Fruit fly (Drosophila melanogaster) whole organism, embryonic: ENCODE measurements around the gene Idgf3.

Source experiments
- B-H2 ChIP-seq: fragments of 200-800 bp; sonication (Bioruptor generic); optimal IDR thresholded peaks from 2 replicates; lab custom pipeline; 2018; ENCODE audit warnings: missing biosample characterization, mild to moderate bottlenecking, missing genetic modification characterization
- CG10147 ChIP-seq: fragments of 200-800 bp; sonication (Bioruptor generic); optimal IDR thresholded peaks from 2 replicates; lab custom pipeline; 2019; ENCODE audit warnings: missing biosample characterization, mild to moderate bottlenecking, missing genetic modification characterization, moderate library complexity
- CG10959 ChIP-seq: fragments of 200-800 bp; sonication (Bioruptor generic); IDR thresholded peaks from 2 replicates; pipeline ENCODE4 v1.3.6; 2022; ENCODE audit warnings: missing biosample characterization, missing genetic modification characterization
- CG11456 ChIP-seq: fragments of 200-800 bp; sonication (Bioruptor generic); IDR thresholded peaks from 3 replicates; pipeline ENCODE4 v1.3.6; 2022; ENCODE audit warnings: missing biosample characterization, missing genetic modification characterization
- CG12071 ChIP-seq: fragments of 200-800 bp; sonication (Bioruptor generic); optimal IDR thresholded peaks from 3 replicates; lab custom pipeline; 2018; ENCODE audit warnings: missing biosample characterization, mild to moderate bottlenecking, missing genetic modification characterization
- CG14441 ChIP-seq: fragments of 200-800 bp; sonication (Bioruptor generic); IDR thresholded peaks from 2 replicates; pipeline ENCODE4 v1.3.6; 2022; ENCODE audit warnings: missing biosample characterization, missing genetic modification characterization
- CG15696 ChIP-seq: fragments of 200-800 bp; sonication (Bioruptor generic); optimal IDR thresholded peaks from 2 replicates; lab custom pipeline; 2019; ENCODE audit warnings: missing biosample characterization, mild to moderate bottlenecking, missing genetic modification characterization, moderate library complexity
- CG16779 ChIP-seq: fragments of 200-800 bp; sonication (Bioruptor generic); IDR thresholded peaks from 2 replicates; pipeline ENCODE4 v1.3.6; 2022; ENCODE audit warnings: missing biosample characterization, missing genetic modification characterization
- CG2875 ChIP-seq: fragments of 200-800 bp; sonication (Bioruptor generic); optimal IDR thresholded peaks from 2 replicates; lab custom pipeline; 2017; ENCODE audit warnings: missing biosample characterization, mild to moderate bottlenecking, missing genetic modification characterization, missing genetic modification reagents
- CG31365 ChIP-seq: fragments of 200-800 bp; sonication (Bioruptor generic); optimal IDR thresholded peaks from 2 replicates; lab custom pipeline; 2018; ENCODE audit warnings: missing biosample characterization, mild to moderate bottlenecking, missing genetic modification characterization
- CG3163 ChIP-seq: fragments of 200-800 bp; sonication (Bioruptor generic); optimal IDR thresholded peaks from 3 replicates; lab custom pipeline; 2016; ENCODE audit warnings: missing biosample characterization, missing genetic modification characterization
- CG4404 ChIP-seq: fragments of 200-800 bp; sonication (Bioruptor generic); IDR thresholded peaks from 2 replicates; pipeline ENCODE4 v1.3.6; 2022; ENCODE audit warnings: missing biosample characterization, missing genetic modification characterization
- CG4617 ChIP-seq: fragments of 200-800 bp; sonication (Bioruptor generic); optimal IDR thresholded peaks from 3 replicates; lab custom pipeline; 2016; ENCODE audit warnings: missing biosample characterization, missing genetic modification characterization, borderline replicate concordance
- CG4854 ChIP-seq: fragments of 200-800 bp; sonication (Bioruptor generic); optimal IDR thresholded peaks from 2 replicates; lab custom pipeline; 2016; ENCODE audit warnings: missing biosample characterization, missing genetic modification characterization, inconsistent platforms
- CG6791 ChIP-seq: fragments of 200-800 bp; sonication (Bioruptor generic); IDR thresholded peaks from 3 replicates; pipeline ENCODE4 v1.3.6; 2022; ENCODE audit warnings: missing biosample characterization, missing genetic modification characterization; ENCODE audit not compliant: partially characterized antibody
- CG8388 ChIP-seq: fragments of 200-800 bp; sonication (Bioruptor generic); optimal IDR thresholded peaks from 2 replicates; lab custom pipeline; 2019; ENCODE audit warnings: missing biosample characterization, mild to moderate bottlenecking, missing genetic modification characterization, moderate library complexity
- CG9932 ChIP-seq: fragments of 200-800 bp; sonication (Bioruptor generic); IDR thresholded peaks from 2 replicates; pipeline ENCODE4 v1.3.6; 2022; ENCODE audit warnings: missing biosample characterization, missing genetic modification characterization
- D19A ChIP-seq: fragments of 200-800 bp; optimal IDR thresholded peaks from 3 replicates; lab custom pipeline; 2019; ENCODE audit warnings: missing biosample characterization, mild to moderate bottlenecking, missing genetic modification characterization, moderate library complexity
- D19B ChIP-seq: fragments of 200-800 bp; sonication (Bioruptor generic); optimal IDR thresholded peaks from 2 replicates; lab custom pipeline; 2017; ENCODE audit warnings: missing biosample characterization, mild to moderate bottlenecking, missing genetic modification characterization
- Doc3 ChIP-seq: fragments of 200-800 bp; sonication (Bioruptor generic); IDR thresholded peaks from 3 replicates; pipeline ENCODE4 v1.3.6; 2022; ENCODE audit warnings: missing biosample characterization, missing genetic modification characterization; ENCODE audit not compliant: partially characterized antibody
- Drgx ChIP-seq: fragments of 200-800 bp; sonication (Bioruptor generic); IDR thresholded peaks from 2 replicates; pipeline ENCODE4 v1.3.6; 2022; ENCODE audit warnings: missing biosample characterization, missing genetic modification characterization
- Fer2 ChIP-seq: fragments of 200-800 bp; sonication (Bioruptor generic); optimal IDR thresholded peaks from 2 replicates; lab custom pipeline; 2018; ENCODE audit warnings: missing biosample characterization, mild to moderate bottlenecking, missing genetic modification characterization, moderate library complexity
- HLH54F ChIP-seq: fragments of 200-800 bp; sonication (Bioruptor generic); optimal IDR thresholded peaks from 3 replicates; lab custom pipeline; 2016; ENCODE audit warnings: missing biosample characterization, missing genetic modification characterization
- Lim3 ChIP-seq: fragments of 200-800 bp; sonication (Bioruptor generic); IDR thresholded peaks from 2 replicates; pipeline ENCODE4 v1.3.6; 2022; ENCODE audit warnings: missing biosample characterization, missing genetic modification characterization
- Med ChIP-seq: fragments of 200-800 bp; sonication (Bioruptor generic); peaks from one replicate; lab custom pipeline; 2016; ENCODE audit warnings: missing biosample characterization, missing genetic modification characterization, mild to moderate bottlenecking, inconsistent platforms, moderate library complexity
- Meics ChIP-seq: fragments of 200-800 bp; sonication (Bioruptor generic); optimal IDR thresholded peaks from 2 replicates; lab custom pipeline; 2017; ENCODE audit warnings: missing biosample characterization, mild to moderate bottlenecking, missing genetic modification characterization
- Myb ChIP-seq: fragments of 200-800 bp; sonication (Bioruptor generic); optimal IDR thresholded peaks from 2 replicates; lab custom pipeline; 2016; ENCODE audit warnings: missing biosample characterization, missing genetic modification characterization
- Opbp ChIP-seq: fragments of 200-800 bp; sonication (Bioruptor generic); IDR thresholded peaks from 3 replicates; pipeline ENCODE4 v1.3.6; 2022; ENCODE audit warnings: missing biosample characterization, missing genetic modification characterization; ENCODE audit not compliant: partially characterized antibody
- Sin3A ChIP-seq: fragments of >200 bp; optimal IDR thresholded peaks from 2 replicates; lab custom pipeline; 2018
- Trl ChIP-seq, 3 experiments: fragments of >200 bp in 2 of 3; fragments of 200-800 bp in 1 of 3; sonication (Bioruptor generic) in 1 of 3; optimal IDR thresholded peaks; 2 replicates in 1 of 3; 3 replicates in 2 of 3; lab custom pipeline; 2016 to 2017; ENCODE audit warnings: missing biosample characterization in 1 of 3, missing genetic modification characterization in 1 of 3
- Xbp1 ChIP-seq: fragments of 200-800 bp; sonication (Bioruptor generic); optimal IDR thresholded peaks from 3 replicates; lab custom pipeline; 2016; ENCODE audit warnings: missing biosample characterization, mild to moderate bottlenecking, missing genetic modification characterization
- ac ChIP-seq: fragments of 200-800 bp; sonication (Bioruptor generic); optimal IDR thresholded peaks from 3 replicates; lab custom pipeline; 2017; ENCODE audit warnings: missing biosample characterization, mild to moderate bottlenecking, missing genetic modification characterization
- bigmax ChIP-seq: fragments of 200-800 bp; sonication (Bioruptor generic); optimal IDR thresholded peaks from 2 replicates; lab custom pipeline; 2018; ENCODE audit warnings: missing biosample characterization, mild to moderate bottlenecking, missing genetic modification characterization
- bowl ChIP-seq: fragments of 200-800 bp; sonication (Bioruptor generic); IDR thresholded peaks from 2 replicates; pipeline ENCODE4 v1.3.6; 2022; ENCODE audit warnings: missing biosample characterization, missing genetic modification characterization
- btn ChIP-seq: fragments of 200-800 bp; sonication (Bioruptor generic); optimal IDR thresholded peaks from 2 replicates; lab custom pipeline; 2016; ENCODE audit warnings: missing biosample characterization, missing genetic modification characterization
- chm ChIP-seq: fragments of 200-800 bp; sonication (Bioruptor generic); IDR thresholded peaks from 2 replicates; pipeline ENCODE4 v1.3.6; 2022; ENCODE audit warnings: missing biosample characterization, missing genetic modification characterization
- da ChIP-seq: fragments of 200-800 bp; sonication (Bioruptor generic); optimal IDR thresholded peaks from 2 replicates; lab custom pipeline; 2016; ENCODE audit warnings: missing biosample characterization, missing genetic modification characterization
- eyg ChIP-seq: fragments of 200-800 bp; sonication (Bioruptor generic); optimal IDR thresholded peaks from 3 replicates; lab custom pipeline; 2016; ENCODE audit warnings: missing biosample characterization, missing genetic modification characterization
- fd102C ChIP-seq: fragments of 200-800 bp; sonication (Bioruptor generic); optimal IDR thresholded peaks from 2 replicates; lab custom pipeline; 2018; ENCODE audit warnings: missing biosample characterization, mild to moderate bottlenecking, missing genetic modification characterization, moderate library complexity
- grn ChIP-seq: fragments of 200-800 bp; sonication (Bioruptor generic); optimal IDR thresholded peaks from 3 replicates; lab custom pipeline; 2017; ENCODE audit warnings: missing biosample characterization, missing genetic modification characterization
- mirr ChIP-seq: fragments of 200-800 bp; sonication (Bioruptor generic); optimal IDR thresholded peaks from 3 replicates; lab custom pipeline; 2018; ENCODE audit warnings: missing biosample characterization, mild to moderate bottlenecking, missing genetic modification characterization
- nerfin-2 ChIP-seq: fragments of 200-800 bp; sonication (Bioruptor generic); IDR thresholded peaks from 2 replicates; pipeline ENCODE4 v1.3.6; 2022; ENCODE audit warnings: missing biosample characterization, missing genetic modification characterization; ENCODE audit not compliant: partially characterized antibody
- org-1 ChIP-seq: fragments of 200-800 bp; sonication (Bioruptor generic); optimal IDR thresholded peaks from 2 replicates; lab custom pipeline; 2017; ENCODE audit warnings: missing biosample characterization, missing genetic modification characterization
- peb ChIP-seq: fragments of 200-800 bp; sonication (Bioruptor generic); IDR thresholded peaks from 2 replicates; pipeline ENCODE4 v1.3.6; 2022; ENCODE audit warnings: missing biosample characterization, missing genetic modification characterization
- salm ChIP-seq: fragments of 200-800 bp; sonication (Bioruptor generic); optimal IDR thresholded peaks from 2 replicates; lab custom pipeline; 2018; ENCODE audit warnings: missing biosample characterization, mild to moderate bottlenecking, missing genetic modification characterization
- tgo ChIP-seq: fragments of 200-800 bp; sonication (Bioruptor generic); IDR thresholded peaks from 3 replicates; pipeline ENCODE4 v1.3.6; 2022; ENCODE audit warnings: missing biosample characterization, missing genetic modification characterization
- wek ChIP-seq: fragments of 200-800 bp; sonication (Bioruptor generic); optimal IDR thresholded peaks from 3 replicates; lab custom pipeline; 2018; ENCODE audit warnings: missing biosample characterization, mild to moderate bottlenecking, missing genetic modification characterization, moderate library complexity

Idgf3 gene

DNA sequence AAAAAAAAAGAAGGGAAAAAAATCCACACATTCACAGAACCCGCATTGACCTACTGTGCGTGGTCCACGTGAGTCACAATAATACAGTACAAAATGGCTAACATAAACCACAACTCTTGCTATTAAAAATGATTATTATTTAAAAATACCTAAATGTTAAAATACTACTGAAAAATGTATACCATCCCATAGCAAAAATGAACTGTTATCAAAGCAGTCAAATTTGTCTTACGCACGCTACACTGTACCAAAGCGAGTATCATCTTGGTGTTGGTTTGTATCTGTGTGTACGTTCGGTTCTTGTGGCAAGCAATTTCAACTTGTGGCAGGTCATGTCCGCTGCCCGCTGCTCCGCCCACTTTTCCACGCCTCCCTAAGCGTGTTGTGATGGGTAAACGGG lies 49.8 kb downstream of the Idgf3 start (continued):
- peak; percentile 94 for TF ChIP-seq Med (GFP tag; lab: Kevin White, UChicago)
- TF ChIP-seq bigmax (GFP tag; lab: Kevin White, UChicago) = no peak
- TF ChIP-seq CG10147 (GFP tag; lab: Kevin White, UChicago) = peak; percentile 65
- TF ChIP-seq CG12071 (GFP tag; lab: Kevin White, UChicago) = peak; percentile 80
- peak; percentile 64 for TF ChIP-seq CG4617 (GFP tag; lab: Kevin White, UChicago)
- TF ChIP-seq Fer2 (tag; lab: Kevin White, UChicago) = peak; percentile 53
- peak; percentile 89 for TF ChIP-seq salm (tag; lab: Kevin White, UChicago)
- no peak for TF ChIP-seq Opbp (GFP tag; lab: Robert Waterston, UW)
- no peak for TF ChIP-seq CG6791 (GFP tag; lab: Robert Waterston, UW)
- peak; percentile 42 for TF ChIP-seq CG31365 (tag; lab: Kevin White, UChicago)
- peak; percentile 83 for TF ChIP-seq Meics (GFP tag; lab: Kevin White, UChicago)
- TF ChIP-seq CG11456 (GFP tag; lab: Robert Waterston, UW) = peak; percentile 93
- TF ChIP-seq mirr (GFP tag; lab: Kevin White, UChicago) = peak; percentile 52
- peak; percentile 74 for TF ChIP-seq CG4854 (GFP tag; lab: Kevin White, UChicago)
- peak; percentile 93 for TF ChIP-seq CG4404 (GFP tag; lab: Robert Waterston, UW)
- peak; percentile 69 for TF ChIP-seq HLH54F (GFP tag; lab: Kevin White, UChicago)
- peak; percentile 94 for TF ChIP-seq tgo (GFP tag; lab: Robert Waterston, UW)
- TF ChIP-seq CG16779 (GFP tag; lab: Robert Waterston, UW) = peak; percentile 70
- peak; percentile 24 for TF ChIP-seq D19B (GFP tag; lab: Kevin White, UChicago)
- peak; percentile 72 for TF ChIP-seq btn (GFP tag; lab: Kevin White, UChicago)
- peak; percentile 69; the same call in 1 of the 2 replicates for TF ChIP-seq bowl (GFP tag; lab: Robert Waterston, UW)
- TF ChIP-seq fd102C (GFP tag; lab: Kevin White, UChicago) = peak; percentile 62
- TF ChIP-seq ac = peak; percentile 61
- TF ChIP-seq B-H2 (GFP tag; lab: Kevin White, UChicago) = peak; percentile 75
- TF ChIP-seq Trl (optimal IDR thresholded peaks at IDR 0.05; lab: Kevin White, UChicago) = no peak
- peak; percentile 93 for TF ChIP-seq Trl (GFP tag; optimal IDR thresholded peaks at IDR 0.05; lab: Kevin White, UChicago)

DNA sequence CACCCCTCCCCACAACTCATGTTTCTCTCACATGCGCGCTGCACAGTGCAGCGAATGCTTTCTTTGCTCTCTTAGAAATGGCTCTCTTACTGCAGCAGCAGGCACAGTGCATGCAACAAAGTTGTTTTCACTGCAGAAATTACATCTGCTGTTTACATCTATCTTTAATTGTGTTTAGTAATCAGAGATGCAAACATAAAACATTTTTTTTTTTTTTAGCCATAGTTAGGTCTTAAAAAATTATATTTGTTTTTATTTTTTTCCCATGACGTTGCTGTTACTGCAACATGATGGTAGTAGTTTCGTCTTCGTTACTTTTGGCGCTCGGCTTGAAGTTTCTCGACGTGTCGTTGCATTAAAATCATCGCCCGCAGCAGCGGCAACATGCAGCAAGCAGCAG lies 50.7 kb downstream of the Idgf3 start:
- TF ChIP-seq Trl (optimal IDR thresholded peaks at IDR 0.05; lab: Kevin White, UChicago) (peak in 1 of 2 experiments; percentile 36), Trl (GFP tag; optimal IDR thresholded peaks at IDR 0.05; lab: Kevin White, UChicago) (no peak), Xbp1 (GFP tag; lab: Kevin White, UChicago) (no peak), Doc3 (GFP tag; lab: Robert Waterston, UW) (no peak), bowl (GFP tag; lab: Robert Waterston, UW) (no peak), D19A (tag; lab: Kevin White, UChicago) (no peak), Myb (no peak), CG3163 (GFP tag; lab: Kevin White, UChicago) (peak; percentile 23), Drgx (GFP tag; lab: Robert Waterston, UW) (peak; percentile 33; the same call in 1 of the 2 replicates), grn (GFP tag; lab: Kevin White, UChicago) (no peak), Sin3A (lab: Kevin White, UChicago) (no peak), CG8388 (peak; percentile 80)

DNA sequence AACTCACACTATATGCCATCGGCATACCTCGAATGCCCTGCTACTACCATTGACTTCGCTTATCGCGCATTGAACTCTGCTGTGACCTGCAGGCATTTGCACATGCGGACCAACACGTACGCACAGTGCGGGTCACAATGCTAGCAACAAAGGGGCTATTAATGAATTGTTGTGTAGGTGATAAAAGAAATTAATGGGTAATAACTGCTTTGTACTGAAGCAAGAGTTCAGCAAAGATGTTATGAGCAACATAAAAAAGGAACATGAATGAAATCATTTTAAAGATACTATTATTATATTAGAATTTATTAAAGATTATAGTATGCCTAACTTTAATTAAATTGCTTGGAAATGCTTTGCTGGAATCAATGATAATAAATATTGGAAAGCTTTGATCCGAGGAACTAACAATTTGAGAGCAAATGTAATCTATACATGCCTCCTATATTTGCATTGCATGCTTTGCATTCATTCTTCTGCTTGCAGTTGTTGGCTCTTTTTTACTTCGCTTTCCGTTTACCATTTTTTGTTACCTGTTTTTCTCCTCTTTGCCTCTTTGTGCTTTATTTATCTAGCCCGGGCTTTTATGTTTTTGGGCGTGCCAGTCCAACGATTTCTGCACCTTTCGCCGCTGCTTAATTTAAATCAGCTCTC lies 52.3 kb downstream of the Idgf3 start:
- TF ChIP-seq org-1 (GFP tag; lab: Kevin White, UChicago) (no peak), peb (GFP tag; lab: Robert Waterston, UW) (no peak), wek (no peak), da (GFP tag; lab: Kevin White, UChicago) (no peak), Lim3 (GFP tag; lab: Robert Waterston, UW) (no peak), CG9932 (GFP tag; lab: Robert Waterston, UW) (no peak), CG10959 (GFP tag; lab: Robert Waterston, UW) (no peak), CG15696 (tag; lab: Kevin White, UChicago) (no peak), CG2875 (GFP tag; lab: Kevin White, UChicago) (no peak), CG14441 (GFP tag; lab: Robert Waterston, UW) (no peak), nerfin-2 (GFP tag; lab: Robert Waterston, UW) (no peak), eyg (GFP tag; lab: Kevin White, UChicago) (no peak), chm (GFP tag; lab: Robert Waterston, UW) (no peak)
